Fruit fly (Drosophila melanogaster): ENCODE measurements around the gene CG14275.

CG14275 gene

DNA sequence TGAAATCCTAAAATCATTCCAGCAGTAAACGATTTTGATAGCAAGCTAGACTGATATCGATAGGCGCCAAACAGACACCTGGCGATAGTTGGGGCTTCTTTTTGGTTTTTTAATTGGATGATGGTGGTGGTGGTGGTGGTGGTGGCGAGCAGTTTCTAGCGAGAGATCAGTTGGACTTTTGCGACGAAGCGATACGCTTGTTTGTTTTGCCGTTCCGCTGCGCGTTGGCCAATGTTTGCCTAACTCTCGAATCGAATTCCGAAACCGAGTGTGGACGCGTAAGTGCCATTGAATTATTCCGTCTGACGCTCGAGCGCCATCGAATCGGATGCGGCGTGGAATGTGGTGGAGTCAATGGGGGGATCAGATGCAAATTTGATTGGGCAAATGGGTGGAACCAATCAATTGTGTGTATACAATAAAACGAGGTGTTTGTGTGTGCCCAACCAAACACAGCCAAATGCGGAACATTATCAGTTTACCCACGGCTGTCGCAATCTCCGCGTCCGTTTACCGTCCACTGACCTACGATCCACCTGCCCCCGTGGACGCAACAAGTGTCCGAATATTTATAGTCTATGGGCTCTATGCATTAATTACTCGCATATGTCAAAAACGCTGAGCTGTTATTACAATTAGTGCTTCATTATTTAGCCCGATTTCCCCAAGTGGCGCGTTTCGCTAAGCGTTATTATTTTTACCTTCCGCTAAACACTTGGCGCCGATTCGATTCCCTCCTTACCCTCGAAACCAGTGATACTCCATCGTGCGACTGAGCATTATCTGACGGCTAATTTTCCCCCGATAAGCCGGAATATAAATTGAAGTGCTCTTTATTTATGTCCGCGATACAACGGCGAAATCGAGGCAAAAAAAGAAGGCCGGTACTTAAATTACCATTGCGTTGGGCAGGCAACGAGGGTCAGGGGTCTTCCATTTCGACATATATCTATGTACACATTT is 43.4 kb downstream of the CG14275 start, which contains the start of gene CG17292 (continued):
- TF ChIP-seq lmd (GFP tag; IDR thresholded peaks at IDR 0.05) (peak; percentile 46), CG17385 (GFP tag; optimal IDR thresholded peaks at IDR 0.05) (peak; percentile 62), salm (tag; optimal IDR thresholded peaks at IDR 0.05) (no peak), CG7357 (GFP tag; IDR thresholded peaks at IDR 0.05) (0 out of 3 replicates have a peak, but pooled peaks have one; percentile 27), fru (optimal IDR thresholded peaks at IDR 0.05) (no peak), Stat92E (GFP tag; optimal IDR thresholded peaks at IDR 0.05) (no peak), CG12744 (GFP tag; optimal IDR thresholded peaks at IDR 0.05) (no peak), slbo (GFP tag; IDR thresholded peaks at IDR 0.05) (peak; percentile 69), Awh (GFP tag; IDR thresholded peaks at IDR 0.05) (peak; percentile 77; the same call in 1 of the 2 replicates), CG15601 (tag; optimal IDR thresholded peaks at IDR 0.05) (peak; percentile 33), CG4360 (GFP tag; IDR thresholded peaks at IDR 0.05) (no peak), BEAF-32 (GFP tag; optimal IDR thresholded peaks at IDR 0.05) (peak; percentile 82), CG8388 (GFP tag; optimal IDR thresholded peaks at IDR 0.05) (no peak), Drgx (GFP tag; IDR thresholded peaks at IDR 0.05) (peak; percentile 58), Atf6 (GFP tag; IDR thresholded peaks at IDR 0.05) (peak; percentile 86), CG12391 (tag; optimal IDR thresholded peaks at IDR 0.05) (peak; percentile 42), CG12299 (tag; optimal IDR thresholded peaks at IDR 0.05) (no peak), NFAT (GFP tag; IDR thresholded peaks at IDR 0.05) (peak; percentile 74; the same call in 1 of the 2 replicates), ap (GFP tag; IDR thresholded peaks at IDR 0.05) (0 out of 2 replicates have a peak, but pooled peaks have one; percentile 39), da (GFP tag; optimal IDR thresholded peaks at IDR 0.05) (no peak), Hr39 (optimal IDR thresholded peaks at IDR 0.05) (no peak), dan (GFP tag; IDR thresholded peaks at IDR 0.05) (no peak), CG9797 (GFP tag; optimal IDR thresholded peaks at IDR 0.05) (peak; percentile 13), tup (GFP tag; optimal IDR thresholded peaks at IDR 0.05) (no peak), ase (GFP tag; IDR thresholded peaks at IDR 0.05) (peak; percentile 62; the same call in 1 of the 3 replicates), dpn (GFP tag; optimal IDR thresholded peaks at IDR 0.05) (peak in 1 of 2 experiments; percentile 59), slp2 (GFP tag; optimal IDR thresholded peaks at IDR 0.05) (no peak), NC2α (GFP tag; optimal IDR thresholded peaks at IDR 0.05) (peak; percentile 19), zfh1 (GFP tag; IDR thresholded peaks at IDR 0.05) (peak; percentile 49; the same call in 1 of the 3 replicates), CG7786 (GFP tag; optimal IDR thresholded peaks at IDR 0.05) (no peak), Six4 (GFP tag; optimal IDR thresholded peaks at IDR 0.05) (no peak), CHES-1-like (GFP tag; optimal IDR thresholded peaks at IDR 0.05) (peak; percentile 27), CG4617 (GFP tag; optimal IDR thresholded peaks at IDR 0.05; ENCODE audit: borderline replicate concordance) (peak; percentile 23), Sox102F (GFP tag; optimal IDR thresholded peaks at IDR 0.05) (peak; percentile 34), CG4282 (GFP tag; optimal IDR thresholded peaks at IDR 0.05) (peak; percentile 39), CG7372 (GFP tag; IDR thresholded peaks at IDR 0.05) (peak; percentile 43; the same call in 1 of the 2 replicates), CG34224 (GFP tag; IDR thresholded peaks at IDR 0.05; ENCODE audit: partially characterized antibody) (peak; percentile 88), CG1792 (GFP tag; optimal IDR thresholded peaks at IDR 0.05) (peak; percentile 45), Sry-δ (GFP tag; optimal IDR thresholded peaks at IDR 0.05) (peak; percentile 80), jumu (GFP tag; optimal IDR thresholded peaks at IDR 0.05) (no peak), D (optimal IDR thresholded peaks at IDR 0.05) (no peak), D (GFP tag; optimal IDR thresholded peaks at IDR 0.05) (no peak), zen (tag; optimal IDR thresholded peaks at IDR 0.05) (no peak), B-H1 (GFP tag; IDR thresholded peaks at IDR 0.05) (no peak; the same call in 2 of the 3 replicates), Dad (GFP tag; optimal IDR thresholded peaks at IDR 0.05) (peak; percentile 65), TFAM (GFP tag; optimal IDR thresholded peaks at IDR 0.05) (no peak), CG10321 (GFP tag; IDR thresholded peaks at IDR 0.05) (0 out of 2 replicates have a peak, but pooled peaks have one; percentile 60), pzg (GFP tag; optimal IDR thresholded peaks at IDR 0.05) (peak; percentile 67), pb (GFP tag; optimal IDR thresholded peaks at IDR 0.05) (no peak)

All from whole organism, embryonic.